Fruit fly (Drosophila melanogaster) whole organism, wandering third instar larva: ENCODE data around the gene Ugt37D1.

Experiments
- Abd-B ChIP-seq: fragments of >200 bp; optimal IDR thresholded peaks from 2 replicates; lab custom pipeline; 2017; ENCODE audit warnings: missing biosample characterization, missing genetic modification characterization
- CrebA ChIP-seq: fragments of 200-800 bp; sonication (Bioruptor generic); optimal IDR thresholded peaks from 2 replicates; lab custom pipeline; 2016; ENCODE audit warnings: missing biosample characterization, mild to moderate bottlenecking, missing genetic modification characterization, borderline replicate concordance
- Dif ChIP-seq: fragments of 200-275, 200-300 bp; sonication (Bioruptor generic); optimal IDR thresholded peaks from 2 replicates; lab custom pipeline; 2018; ENCODE audit warnings: missing biosample characterization, missing genetic modification characterization; ENCODE audit not compliant: partially characterized antibody
- HLH106 ChIP-seq: fragments of 200-800 bp; optimal IDR thresholded peaks from 3 replicates; lab custom pipeline; 2019; ENCODE audit warnings: missing biosample characterization, mild to moderate bottlenecking, missing genetic modification characterization, moderate library complexity
- Hnf4 ChIP-seq: fragments of 200-800 bp; sonication (Bioruptor generic); optimal IDR thresholded peaks from 2 replicates; lab custom pipeline; 2016; ENCODE audit warnings: missing biosample characterization, mild to moderate bottlenecking, missing genetic modification characterization
- Hr78 ChIP-seq: fragments of >200 bp; optimal IDR thresholded peaks from 2 replicates; lab custom pipeline; 2017; ENCODE audit warnings: missing biosample characterization, missing genetic modification characterization
- Jra ChIP-seq: sonication (Bioruptor generic); optimal IDR thresholded peaks from 2 replicates; lab custom pipeline; 2016; ENCODE audit warnings: missing biosample characterization, missing genetic modification characterization
- Mio ChIP-seq: sonication (Bioruptor generic); optimal IDR thresholded peaks from 2 replicates; lab custom pipeline; 2016; ENCODE audit warnings: missing biosample characterization, missing genetic modification characterization
- OdsH ChIP-seq: fragments of 200-800 bp; sonication (Bioruptor generic); optimal IDR thresholded peaks from 2 replicates; lab custom pipeline; 2016; ENCODE audit warnings: missing biosample characterization, mild to moderate bottlenecking, missing genetic modification characterization
- Rel ChIP-seq, 2 experiments: fragments of 200-800 bp; sonication (Bioruptor generic) in 1 of 2; optimal IDR thresholded peaks; 2 replicates in 1 of 2; 3 replicates in 1 of 2; lab custom pipeline; 2016 to 2019; ENCODE audit warnings: mild to moderate bottlenecking in 2 of 2, missing biosample characterization in 2 of 2, missing genetic modification characterization in 2 of 2, moderate library complexity in 1 of 2
- Sp1 ChIP-seq: fragments of 200-800 bp; sonication (Bioruptor generic); optimal IDR thresholded peaks from 3 replicates; lab custom pipeline; 2019; ENCODE audit warnings: missing biosample characterization, mild to moderate bottlenecking, missing genetic modification characterization, moderate library complexity
- Vsx2 ChIP-seq: fragments of 200-300, 225-300 bp; sonication (Bioruptor generic); optimal IDR thresholded peaks from 2 replicates; lab custom pipeline; 2018; ENCODE audit warnings: missing biosample characterization, missing genetic modification characterization; ENCODE audit not compliant: partially characterized antibody
- br ChIP-seq: fragments of 200-800 bp; sonication (Bioruptor generic); optimal IDR thresholded peaks from 2 replicates; lab custom pipeline; 2016; ENCODE audit warnings: missing biosample characterization, missing genetic modification characterization
- brk ChIP-seq: fragments of 200-800 bp; sonication (Bioruptor generic); optimal IDR thresholded peaks from 2 replicates; lab custom pipeline; 2016; ENCODE audit warnings: missing biosample characterization, mild to moderate bottlenecking, missing genetic modification characterization
- dl ChIP-seq, 2 experiments: fragments of 175-275, 200-275 bp in 1 of 2; fragments of 200-275 bp in 1 of 2; sonication (Bioruptor generic); optimal IDR thresholded peaks; lab custom pipeline; 2018; ENCODE audit warnings: mild to moderate bottlenecking in 2 of 2, missing biosample characterization in 2 of 2, missing genetic modification characterization in 2 of 2, moderate library complexity in 2 of 2; ENCODE audit not compliant: partially characterized antibody in 2 of 2, insufficient read depth in 1 of 2
- dmrt93B ChIP-seq: fragments of 200-800 bp; sonication (Bioruptor generic); optimal IDR thresholded peaks from 2 replicates; lab custom pipeline; 2018; ENCODE audit warnings: missing biosample characterization, mild to moderate bottlenecking, missing genetic modification characterization
- dsf ChIP-seq: sonication (Bioruptor generic); optimal IDR thresholded peaks from 2 replicates; lab custom pipeline; 2016; ENCODE audit warnings: missing biosample characterization, missing genetic modification characterization, borderline replicate concordance
- ey ChIP-seq: fragments of 200-800 bp; sonication (Bioruptor generic); optimal IDR thresholded peaks from 2 replicates; lab custom pipeline; 2016; ENCODE audit warnings: missing biosample characterization, missing genetic modification characterization
- foxo ChIP-seq, 2 experiments: fragments of 200-800 bp; sonication (Bioruptor generic); optimal IDR thresholded peaks; 2 replicates in 1 of 2; 3 replicates in 1 of 2; lab custom pipeline; 2016 to 2017; ENCODE audit warnings: missing biosample characterization in 2 of 2, missing genetic modification characterization in 2 of 2
- fru ChIP-seq: fragments of 200-800 bp; sonication (Bioruptor generic); optimal IDR thresholded peaks from 3 replicates; lab custom pipeline; 2016; ENCODE audit warnings: missing biosample characterization, mild to moderate bottlenecking, missing genetic modification characterization
- lola ChIP-seq: fragments of >200 bp; optimal IDR thresholded peaks from 2 replicates; lab custom pipeline; 2017; ENCODE audit warnings: missing biosample characterization, missing genetic modification characterization
- pan ChIP-seq: fragments of >200 bp; optimal IDR thresholded peaks from 2 replicates; lab custom pipeline; 2017
- psq ChIP-seq: fragments of 200-800 bp; sonication (Bioruptor generic); optimal IDR thresholded peaks from 3 replicates; lab custom pipeline; 2017; ENCODE audit warnings: missing biosample characterization, mild to moderate bottlenecking, missing genetic modification characterization, moderate library complexity
- rgr ChIP-seq: fragments of 200-800 bp; sonication (Bioruptor generic); optimal IDR thresholded peaks from 3 replicates; lab custom pipeline; 2016; ENCODE audit warnings: missing biosample characterization, mild to moderate bottlenecking, missing genetic modification characterization
- sage ChIP-seq: fragments of 200-800 bp; sonication (Bioruptor generic); optimal IDR thresholded peaks from 2 replicates; lab custom pipeline; 2016; ENCODE audit warnings: missing biosample characterization, mild to moderate bottlenecking, missing genetic modification characterization
- sv ChIP-seq: fragments of 200-800 bp; sonication (Bioruptor generic); optimal IDR thresholded peaks from 3 replicates; lab custom pipeline; 2016; ENCODE audit warnings: missing biosample characterization, missing genetic modification characterization
- tai ChIP-seq: sonication (Bioruptor generic); optimal IDR thresholded peaks from 2 replicates; lab custom pipeline; 2016; ENCODE audit warnings: missing biosample characterization, missing genetic modification characterization
- woc ChIP-seq: sonication (Bioruptor generic); optimal IDR thresholded peaks from 2 replicates; lab custom pipeline; 2016; ENCODE audit warnings: missing biosample characterization, mild to moderate bottlenecking, missing genetic modification characterization

The Ugt37D1 gene

DNA sequence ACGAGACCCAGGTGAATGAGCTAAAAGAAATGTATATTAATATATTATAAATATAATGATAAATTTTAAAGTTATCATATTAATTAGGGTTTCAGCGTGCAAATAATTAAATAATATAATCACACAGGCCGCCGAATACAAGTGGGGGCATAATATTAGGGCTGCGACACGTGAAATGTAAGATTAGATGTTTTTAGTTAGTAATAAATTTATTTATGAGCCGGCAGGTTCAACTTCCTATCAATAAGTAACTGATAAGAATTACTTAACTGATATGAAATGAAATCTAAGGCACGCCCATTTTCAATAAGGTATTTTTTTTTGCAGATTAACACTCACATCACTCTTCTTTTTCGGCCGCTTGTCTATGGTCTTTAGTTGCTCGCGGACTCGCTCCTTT, 8.9 kb upstream of the Ugt37D1 start:
- TF ChIP-seq brk (GFP tag; lab: Kevin White, UChicago) (no peak), foxo (GFP tag; optimal IDR thresholded peaks at IDR 0.05; lab: Kevin White, UChicago) (no peak), woc (GFP tag; lab: Kevin White, UChicago) (no peak), Rel (GFP tag; optimal IDR thresholded peaks at IDR 0.05; lab: Kevin White, UChicago) (no peak), Rel (tag; optimal IDR thresholded peaks at IDR 0.05; lab: Kevin White, UChicago) (no peak), ey (GFP tag; lab: Kevin White, UChicago) (no peak), OdsH (GFP tag; lab: Kevin White, UChicago) (no peak), CrebA (GFP tag; lab: Kevin White, UChicago) (no peak), tai (GFP tag; lab: Kevin White, UChicago) (no peak), lola (GFP tag; lab: Kevin White, UChicago) (no peak), Abd-B (GFP tag; lab: Kevin White, UChicago) (no peak), dl (GFP tag; optimal IDR thresholded peaks at IDR 0.05; lab: Kevin White, UChicago; ENCODE audit: insufficient read depth in 1 of 2, partially characterized antibody in 2 of 2) (no peak), sage (GFP tag; lab: Kevin White, UChicago) (no peak), Vsx2 (GFP tag; lab: Kevin White, UChicago) (no peak), sv (GFP tag; lab: Kevin White, UChicago) (no peak), pan (no peak)

DNA sequence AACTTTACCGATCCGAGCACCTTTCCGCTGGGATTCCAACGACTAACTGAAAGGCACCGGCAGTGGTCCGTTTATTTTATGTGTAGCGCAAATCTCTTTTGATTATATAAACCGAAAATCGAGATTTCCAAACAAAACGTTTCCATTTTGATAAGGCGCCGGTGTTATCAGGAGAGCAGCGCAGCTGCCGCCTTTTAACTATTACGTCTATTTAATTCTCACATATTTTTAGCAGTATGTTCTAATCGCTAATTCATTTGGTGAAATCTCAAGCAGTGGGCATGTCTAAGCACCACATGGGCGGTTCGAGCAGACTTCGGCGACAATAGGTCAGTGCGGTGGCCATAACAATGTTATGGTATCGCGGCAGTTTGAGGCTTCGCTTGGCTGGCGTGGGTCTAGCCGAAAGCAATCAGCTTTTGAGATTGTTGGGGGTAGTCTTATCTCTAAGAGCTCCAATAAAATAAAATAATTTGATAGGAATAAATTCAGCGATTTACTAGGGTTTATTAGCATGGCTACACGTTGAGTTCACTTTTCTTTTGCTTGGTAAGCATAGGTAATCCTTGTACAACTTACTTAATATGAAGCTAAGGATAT, 8.1 kb upstream of the Ugt37D1 start, which contains the start of gene Cyt-b5-r:
Cyt-b5-r (minus strand) TSS at position 51 of the 600 bp plus-strand sequence.
- TF ChIP-seq br (peak; percentile 21), sv (GFP tag; lab: Kevin White, UChicago) (no peak)

DNA sequence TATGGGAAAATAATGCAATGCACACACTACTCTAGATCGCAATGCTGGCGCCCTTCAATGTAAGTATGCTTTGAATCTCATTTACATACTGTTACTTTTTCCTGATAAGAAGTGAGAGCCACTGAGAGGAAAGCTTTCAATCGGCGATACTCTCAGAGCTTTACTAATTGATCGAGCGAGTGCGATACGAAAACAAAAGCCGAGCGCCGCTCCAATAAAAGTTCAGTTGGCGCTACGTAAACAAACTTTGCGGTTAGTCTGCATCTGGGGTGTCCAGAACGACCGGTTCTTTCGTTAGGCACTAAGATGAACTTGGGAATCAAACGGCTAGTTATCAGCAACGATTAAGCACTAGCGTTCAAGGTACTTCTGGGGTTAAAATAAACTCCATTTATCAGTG, 7.5 kb upstream of the Ugt37D1 start, which contains the start of gene CG17928:
CG17928 (plus strand) TSS at position 224 of the 400 bp plus-strand sequence.
- TF ChIP-seq dmrt93B, result no peak
- TF ChIP-seq sage (GFP tag; lab: Kevin White, UChicago), result no peak
- no peak for TF ChIP-seq Hr78 (GFP tag; lab: Kevin White, UChicago)
- TF ChIP-seq Dif, result peak; percentile 70
- TF ChIP-seq dl (GFP tag; optimal IDR thresholded peaks at IDR 0.05; lab: Kevin White, UChicago; ENCODE audit: insufficient read depth in 1 of 2, partially characterized antibody in 2 of 2), result peak in 1 of 2 experiments; percentile 28
- no peak for TF ChIP-seq rgr (GFP tag; lab: Kevin White, UChicago)

DNA sequence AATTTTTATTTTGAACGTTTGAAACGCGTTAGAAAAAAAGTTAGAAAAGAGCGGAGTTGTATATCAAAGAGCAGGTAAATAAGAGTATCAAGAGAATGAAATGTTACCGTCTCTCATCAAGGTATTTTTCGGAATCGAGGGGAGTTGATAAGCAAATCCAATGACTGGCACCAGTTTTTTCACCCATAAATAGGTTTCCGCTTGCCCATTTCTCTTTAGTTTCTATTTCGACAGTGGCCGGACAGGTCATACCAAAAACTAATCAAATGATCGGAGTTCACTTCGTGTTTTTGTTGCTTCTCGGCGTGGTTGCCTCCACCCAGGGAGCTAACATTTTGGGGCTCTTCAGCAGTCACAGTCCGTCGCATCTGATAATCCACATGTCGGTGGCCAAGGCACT, 4.9 kb upstream of the Ugt37D1 start, which contains the start of gene Ugt37C2:
Ugt37C2 (plus strand) TSS at position 242 of the 400 bp plus-strand sequence.
- TF ChIP-seq lola (GFP tag; lab: Kevin White, UChicago), result no peak

DNA sequence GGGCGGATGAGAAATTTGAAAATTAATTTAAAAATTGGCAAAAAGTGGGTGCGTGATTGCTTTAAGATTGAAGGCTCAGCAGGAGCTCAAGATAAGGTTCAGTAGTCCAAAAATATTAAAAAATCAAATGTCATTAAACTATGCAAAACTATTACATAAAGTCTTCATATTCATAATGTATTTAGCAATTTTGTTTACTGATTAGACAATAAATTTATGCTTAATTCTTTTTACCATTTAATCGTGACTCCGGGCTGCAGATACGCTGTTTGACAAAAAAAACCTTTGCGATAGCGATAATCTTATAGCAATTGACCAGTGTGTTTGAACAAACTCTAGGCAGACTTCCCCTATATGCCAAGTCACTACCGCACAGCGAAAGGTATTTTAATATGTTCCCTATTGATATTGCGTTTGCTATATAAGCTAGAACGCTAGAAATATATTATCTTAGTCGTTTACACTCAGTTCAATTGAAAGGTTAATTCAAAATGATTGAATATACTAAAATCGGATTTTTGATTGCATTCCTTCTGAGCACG, 2.6 kb upstream of the Ugt37D1 start, which contains the start of gene Ugt37E1:
Ugt37E1 (plus strand) TSS at position 492 of the 542 bp plus-strand sequence.
- TF ChIP-seq psq (no peak), Abd-B (GFP tag; lab: Kevin White, UChicago) (no peak), HLH106 (no peak), dsf (GFP tag; lab: Kevin White, UChicago) (no peak), Jra (GFP tag; lab: Kevin White, UChicago) (no peak), Hnf4 (GFP tag; lab: Kevin White, UChicago) (no peak), dmrt93B (no peak), Mio (GFP tag; lab: Kevin White, UChicago) (no peak), rgr (GFP tag; lab: Kevin White, UChicago) (no peak), pan (no peak), fru (GFP tag; lab: Kevin White, UChicago) (no peak), sage (GFP tag; lab: Kevin White, UChicago) (no peak), dl (GFP tag; optimal IDR thresholded peaks at IDR 0.05; lab: Kevin White, UChicago; ENCODE audit: insufficient read depth in 1 of 2, partially characterized antibody in 2 of 2) (no peak), Sp1 (GFP tag; lab: Kevin White, UChicago) (no peak)
